Worm (Caenorhabditis elegans): ENCODE measurements around the gene hdl-2.

The hdl-2 gene

DNA sequence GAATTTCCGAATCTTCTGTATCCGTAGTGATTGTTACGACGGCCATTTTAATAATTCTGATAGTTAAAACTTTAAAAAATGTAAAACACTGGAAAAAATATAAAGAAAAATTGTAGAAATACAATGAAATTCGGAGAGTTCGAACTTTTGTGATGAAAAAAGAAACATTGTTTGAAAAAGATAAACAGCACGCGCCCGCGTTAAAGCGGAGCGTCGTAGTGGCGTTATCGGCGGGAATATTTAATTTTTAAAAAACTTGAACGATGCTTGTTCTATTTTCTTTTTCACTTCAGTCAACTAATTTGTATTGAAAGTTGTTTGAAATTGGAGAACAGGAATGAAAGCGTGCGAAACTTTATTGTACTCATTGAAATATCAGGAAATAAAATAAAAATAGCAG lies 4.3 kb upstream of the hdl-2 start, which contains the start of gene npp-23 (continued):
- no peak for TF ChIP-seq pha-4 (tag; optimal IDR thresholded peaks at IDR 0.05)
- TF ChIP-seq Y53F4B.3 (GFP tag; IDR thresholded peaks at IDR 0.05), result no peak
- no peak for TF ChIP-seq K11D2.4 (GFP tag; IDR thresholded peaks at IDR 0.05)
- no peak for TF ChIP-seq rec-8 (tag; optimal IDR thresholded peaks at IDR 0.05)
- TF ChIP-seq zim-3 (tag; optimal IDR thresholded peaks at IDR 0.05), result no peak

DNA sequence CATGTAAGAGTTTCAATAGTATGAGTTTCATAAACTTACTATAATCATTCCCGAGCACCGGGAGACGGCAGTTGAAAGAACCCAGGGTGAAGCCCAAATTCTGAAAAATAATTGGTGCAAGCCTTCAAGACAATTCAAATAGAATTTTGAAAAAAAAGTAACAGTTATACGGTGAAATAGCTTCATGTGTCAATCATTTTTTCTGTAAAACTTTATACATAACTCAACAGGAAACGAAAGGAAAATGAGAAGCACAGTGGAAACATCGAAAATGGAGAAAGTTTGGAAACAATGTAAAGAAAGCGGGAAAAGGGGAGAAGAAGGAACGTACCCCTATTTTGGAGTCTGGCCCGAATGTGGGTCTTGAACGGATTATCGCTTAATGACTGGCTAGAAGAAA lies 989 bp upstream of the hdl-2 start, which contains the start of gene C09G9.3:
Gene C09G9.3 (minus strand): TSS at position 101 of the 400 bp plus-strand sequence.
- TF ChIP-seq nfya-1 (tag; optimal IDR thresholded peaks at IDR 0.05; ENCODE audit: borderline replicate concordance, insufficient read depth) (no peak), hmg-1.2 (GFP tag; IDR thresholded peaks at IDR 0.05) (no peak), F39B2.1 (GFP tag; IDR thresholded peaks at IDR 0.05) (no peak), ama-1 (optimal IDR thresholded peaks at IDR 0.05) (no peak), ama-1 (GFP tag; optimal IDR thresholded peaks at IDR 0.05) (no peak), sea-2 (GFP tag; IDR thresholded peaks at IDR 0.05) (no peak), egl-44 (GFP tag; IDR thresholded peaks at IDR 0.05) (no peak), F49E8.2 (tag; optimal IDR thresholded peaks at IDR 0.05; ENCODE audit: insufficient read depth) (no peak), zim-3 (tag; optimal IDR thresholded peaks at IDR 0.05) (no peak), F10E7.11 (tag; optimal IDR thresholded peaks at IDR 0.05) (no peak), egl-18 (GFP tag; IDR thresholded peaks at IDR 0.05) (no peak), lsl-1 (GFP tag; optimal IDR thresholded peaks at IDR 0.05) (no peak), rec-8 (tag; optimal IDR thresholded peaks at IDR 0.05) (no peak), F57C9.4 (tag; optimal IDR thresholded peaks at IDR 0.05) (no peak)

DNA sequence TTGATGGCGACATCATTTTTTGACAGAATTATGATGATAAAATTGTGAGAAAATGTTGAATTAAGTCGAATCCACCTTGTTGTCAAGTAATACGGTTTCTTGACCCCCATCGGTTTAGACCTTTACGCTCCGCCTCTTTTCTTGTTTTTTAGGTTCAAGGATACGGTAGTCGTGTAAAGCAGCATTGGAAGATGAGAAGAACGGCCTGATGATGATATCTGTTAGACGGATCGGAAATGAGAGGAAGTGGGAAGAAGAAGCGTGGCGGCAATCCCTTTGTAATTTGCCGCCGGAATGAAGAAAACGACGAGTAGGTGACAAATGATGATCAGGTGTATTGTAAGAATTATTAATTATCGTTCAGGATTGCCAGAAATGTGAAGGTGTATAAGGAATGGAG lies 5.9 kb downstream of the hdl-2 start, which contains the start of gene npax-4:
Gene npax-4 (minus strand): TSS at position 101 of the 400 bp plus-strand sequence.
- no peak for TF ChIP-seq ccch-3 (GFP tag; optimal IDR thresholded peaks at IDR 0.05)
- TF ChIP-seq sdz-38 (tag; optimal IDR thresholded peaks at IDR 0.05), result no peak
- no peak for TF ChIP-seq D2030.7 (GFP tag; IDR thresholded peaks at IDR 0.05)
- TF ChIP-seq egrh-3 (GFP tag; IDR thresholded peaks at IDR 0.05), result no peak
- no peak for TF ChIP-seq T07F8.4 (tag; optimal IDR thresholded peaks at IDR 0.05)

DNA sequence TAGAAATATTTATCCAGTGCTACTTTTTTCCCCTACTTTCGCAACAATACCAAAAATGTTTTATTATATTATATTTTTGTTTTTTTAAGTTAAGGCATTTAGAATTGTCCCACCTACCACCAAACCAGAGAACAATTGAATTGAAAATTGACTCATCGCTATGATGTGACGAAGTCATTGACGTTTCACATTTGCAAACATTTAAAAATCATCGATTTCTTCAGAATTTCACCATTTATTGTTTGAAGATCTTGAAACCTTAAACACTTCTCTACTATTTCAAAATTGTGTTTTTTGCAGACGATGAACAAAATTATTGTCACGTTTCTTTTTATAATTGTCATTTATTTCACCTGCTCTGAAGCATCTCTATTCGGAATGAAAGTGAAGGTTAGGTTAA lies 7.2 kb downstream of the hdl-2 start, which contains the start of gene C09G9.8:
Gene C09G9.8 (plus strand): TSS at position 301 of the 400 bp plus-strand sequence.
- TF ChIP-seq nhr-179 (tag; optimal IDR thresholded peaks at IDR 0.05), result no peak
- no peak for TF ChIP-seq D2030.7 (GFP tag; IDR thresholded peaks at IDR 0.05)
- TF ChIP-seq dox-1 (GFP tag; IDR thresholded peaks at IDR 0.05), result no peak

DNA sequence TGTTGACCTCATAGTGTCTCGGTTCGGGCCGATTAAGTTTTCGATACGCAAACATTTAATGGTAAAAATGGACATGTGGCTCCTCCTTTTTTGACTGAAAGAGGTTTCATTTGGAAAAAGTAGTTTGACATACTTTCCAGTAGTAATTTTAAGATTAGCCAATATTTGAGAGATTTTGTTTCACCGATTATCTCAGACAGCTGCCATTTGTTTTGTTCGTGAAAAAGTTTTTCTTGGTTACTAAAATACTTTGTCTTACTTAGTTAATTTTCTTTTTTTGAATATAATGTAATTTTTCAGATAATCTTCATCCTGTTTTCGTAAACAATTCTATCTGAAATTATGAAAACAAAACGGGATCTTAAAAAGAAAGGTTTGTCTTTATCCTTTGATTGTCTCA lies 12.3 kb downstream of the hdl-2 start, which contains the start of gene C09G9.5:
Gene C09G9.5 (plus strand): TSS at position 301 of the 400 bp plus-strand sequence.
- TF ChIP-seq ztf-22 (GFP tag; optimal IDR thresholded peaks at IDR 0.05) (no peak), zim-3 (tag; optimal IDR thresholded peaks at IDR 0.05) (no peak)

DNA sequence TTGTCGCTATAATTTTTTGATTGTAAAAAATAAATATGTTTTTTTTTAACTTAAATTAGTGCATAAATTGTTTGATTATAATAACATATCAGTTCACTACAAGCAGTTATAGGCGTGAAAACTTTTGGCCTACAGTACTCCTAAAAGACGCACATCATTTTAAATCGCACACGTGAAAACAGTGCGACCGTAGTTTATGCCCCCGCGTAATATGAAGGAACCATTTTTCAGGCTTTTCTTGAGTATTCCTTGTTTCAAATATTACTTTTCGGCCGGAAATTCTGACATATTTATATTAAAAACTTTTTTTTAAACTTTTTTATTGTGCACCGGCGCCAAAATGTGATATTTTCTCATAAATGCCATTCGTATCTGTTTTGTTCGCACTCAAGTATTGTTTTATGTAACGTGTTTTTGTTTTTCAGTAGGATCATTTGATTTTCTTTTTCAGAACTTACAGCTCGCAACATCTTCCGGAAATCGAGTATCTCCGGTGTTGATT lies 14.6 kb downstream of the hdl-2 start, which contains the start of gene oma-1:
Gene oma-1 (plus strand): TSS at position 452 of the 502 bp plus-strand sequence.
- no peak for TF ChIP-seq K12H6.12 (tag; optimal IDR thresholded peaks at IDR 0.05)
- peak in 1 of 3 experiments; percentile 64 for TF ChIP-seq lin-35 (GFP tag; optimal IDR thresholded peaks at IDR 0.05)
- no peak for TF ChIP-seq hlh-26 (GFP tag; conservative IDR thresholded peaks at IDR 0.05)
- TF ChIP-seq sdz-38 (tag; optimal IDR thresholded peaks at IDR 0.05), result no peak
- peak; percentile 82 for TF ChIP-seq snpc-3.4 (tag; optimal IDR thresholded peaks at IDR 0.05)
- no peak for TF ChIP-seq cebp-2 (GFP tag; IDR thresholded peaks at IDR 0.05)
- TF ChIP-seq hlh-12 (tag; optimal IDR thresholded peaks at IDR 0.05), result no peak
- 0 out of 2 replicates have a peak, but pooled peaks have one; percentile 41 for TF ChIP-seq Y95B8A.8 (GFP tag; IDR thresholded peaks at IDR 0.05)
- no peak for TF ChIP-seq dpff-1 (tag; optimal IDR thresholded peaks at IDR 0.05)
- peak; percentile 98 for TF ChIP-seq madf-8 (GFP tag; conservative IDR thresholded peaks at IDR 0.05)
- no peak for TF ChIP-seq nhr-90 (tag; optimal IDR thresholded peaks at IDR 0.05)
- peak; percentile 44 for TF ChIP-seq unc-130 (GFP tag; optimal IDR thresholded peaks at IDR 0.05)
- TF ChIP-seq efl-1 (GFP tag; optimal IDR thresholded peaks at IDR 0.05), result peak; percentile 95
- no peak for TF ChIP-seq lin-54 (GFP tag; optimal IDR thresholded peaks at IDR 0.05)
- TF ChIP-seq C17E4.6 (GFP tag; IDR thresholded peaks at IDR 0.05), result 0 out of 2 replicates have a peak, but pooled peaks have one; percentile 14
- no peak for TF ChIP-seq B0261.1 (tag; optimal IDR thresholded peaks at IDR 0.05)
- TF ChIP-seq attf-6 (GFP tag; IDR thresholded peaks at IDR 0.05), result no peak

All from whole organism, young adult.